Worm (Caenorhabditis elegans) whole organism, young adult: ENCODE measurements around the gene F21C10.7.

Experiments
- B0019.2 ChIP-seq: fragments of 200-800 bp; sonication (Bioruptor generic); conservative IDR thresholded peaks from 2 replicates; pipeline ENCODE4 v1.3.6; 2022; ENCODE audit warnings: missing genetic modification reagents, missing genetic modification characterization, missing compliant biosample characterization
- B0261.1 ChIP-seq: sonication (generic microtip); optimal IDR thresholded peaks from 2 replicates; lab custom pipeline; 2016; ENCODE audit warnings: mild to moderate bottlenecking, missing genetic modification characterization, moderate library complexity, missing compliant biosample characterization
- B0336.3 ChIP-seq: fragments of 200-800 bp; sonication (Bioruptor generic); IDR thresholded peaks from 2 replicates; pipeline ENCODE4 v1.3.6; 2022; ENCODE audit warnings: missing genetic modification characterization, missing compliant biosample characterization
- C17E4.6 ChIP-seq: fragments of 200-800 bp; sonication (Bioruptor generic); IDR thresholded peaks from 2 replicates; pipeline ENCODE4 v1.3.6; 2022; ENCODE audit warnings: missing genetic modification reagents, missing genetic modification characterization, missing compliant biosample characterization
- F22D6.2 ChIP-seq: sonication (generic microtip); optimal IDR thresholded peaks from 2 replicates; lab custom pipeline; 2016; ENCODE audit warnings: mild to moderate bottlenecking, missing genetic modification characterization, missing compliant biosample characterization
- F33H1.4 ChIP-seq: fragments of 200-800 bp; sonication (Bioruptor generic); IDR thresholded peaks from 2 replicates; pipeline ENCODE4 v1.3.6; 2022; ENCODE audit warnings: missing genetic modification reagents, missing genetic modification characterization, missing compliant biosample characterization
- F39B2.1 ChIP-seq: fragments of 200-800 bp; sonication (Bioruptor generic); IDR thresholded peaks from 2 replicates; pipeline ENCODE4 v1.3.6; 2022; ENCODE audit warnings: missing genetic modification reagents, missing genetic modification characterization, missing compliant biosample characterization
- F52B5.7 ChIP-seq: sonication (generic microtip); optimal IDR thresholded peaks from 2 replicates; lab custom pipeline; 2016; ENCODE audit warnings: mild to moderate bottlenecking, missing genetic modification characterization, missing compliant biosample characterization
- F55B11.4 ChIP-seq: sonication (generic microtip); optimal IDR thresholded peaks from 2 replicates; lab custom pipeline; 2016; ENCODE audit warnings: missing compliant biosample characterization, missing genetic modification characterization, borderline replicate concordance; ENCODE audit not compliant: insufficient read depth
- Y67H2A.10 ChIP-seq: fragments of 200-800 bp; sonication (Bioruptor generic); conservative IDR thresholded peaks from 2 replicates; pipeline ENCODE4 v1.3.6; 2022; ENCODE audit warnings: missing genetic modification reagents, missing genetic modification characterization, missing compliant biosample characterization
- Y95B8A.8 ChIP-seq: fragments of 200-800 bp; sonication (Bioruptor generic); IDR thresholded peaks from 2 replicates; pipeline ENCODE4 v1.3.6; 2022; ENCODE audit warnings: missing genetic modification reagents, missing genetic modification characterization, missing compliant biosample characterization
- ZK185.1 ChIP-seq: sonication (generic microtip); optimal IDR thresholded peaks from 2 replicates; lab custom pipeline; 2016; ENCODE audit warnings: mild to moderate bottlenecking, missing genetic modification characterization, missing compliant biosample characterization; ENCODE audit not compliant: poor library complexity, severe bottlenecking
- ama-1 ChIP-seq, 3 experiments: fragments of 150-350 bp in 1 of 3; sonication (generic microtip) in 2 of 3; optimal IDR thresholded peaks; 2 replicates each; lab custom pipeline; 2014 to 2018; ENCODE audit warnings: missing biosample characterization in 2 of 3, missing genetic modification characterization in 2 of 3, missing genetic modification reagents in 2 of 3
- aptf-2 ChIP-seq: fragments of 200-800 bp; sonication (Bioruptor generic); conservative IDR thresholded peaks from 2 replicates; pipeline ENCODE4 v1.3.6; 2022; ENCODE audit warnings: missing genetic modification reagents, missing genetic modification characterization, missing compliant biosample characterization
- atf-7 ChIP-seq: sonication (generic microtip); optimal IDR thresholded peaks from 2 replicates; lab custom pipeline; 2017; ENCODE audit warnings: mild to moderate bottlenecking, missing genetic modification characterization, missing compliant biosample characterization
- attf-3 ChIP-seq: fragments of 200-800 bp; sonication (Bioruptor generic); conservative IDR thresholded peaks from 2 replicates; pipeline ENCODE4 v1.3.6; 2022; ENCODE audit warnings: missing genetic modification reagents, missing genetic modification characterization, missing compliant biosample characterization
- attf-6 ChIP-seq: fragments of 200-800 bp; sonication (Bioruptor generic); IDR thresholded peaks from 2 replicates; pipeline ENCODE4 v1.3.6; 2022; ENCODE audit warnings: missing genetic modification reagents, missing genetic modification characterization, missing compliant biosample characterization
- bed-1 ChIP-seq: fragments of 200-800 bp; sonication (Bioruptor generic); IDR thresholded peaks from 2 replicates; pipeline ENCODE4 v1.3.6; 2022; ENCODE audit warnings: missing genetic modification reagents, missing genetic modification characterization, missing compliant biosample characterization
- ceh-100 ChIP-seq: fragments of 200-800 bp; sonication (Bioruptor generic); IDR thresholded peaks from 2 replicates; pipeline ENCODE4 v1.3.6; 2022; ENCODE audit warnings: missing genetic modification reagents, missing genetic modification characterization, missing compliant biosample characterization
- ceh-27 ChIP-seq: fragments of 200-800 bp; sonication (Bioruptor generic); optimal IDR thresholded peaks from 2 replicates; lab custom pipeline; 2018; ENCODE audit warnings: mild to moderate bottlenecking, missing genetic modification characterization, moderate library complexity, missing compliant biosample characterization
- dpl-1 ChIP-seq: fragments of 150-350 bp; optimal IDR thresholded peaks from 2 replicates; lab custom pipeline; 2014; ENCODE audit warnings: missing biosample characterization, missing genetic modification reagents, missing genetic modification characterization
- egl-44 ChIP-seq: fragments of 200-800 bp; sonication (Bioruptor generic); IDR thresholded peaks from 2 replicates; pipeline ENCODE4 v1.3.6; 2022; ENCODE audit warnings: missing genetic modification reagents, missing genetic modification characterization, missing compliant biosample characterization
- egrh-3 ChIP-seq: fragments of 200-800 bp; sonication (Bioruptor generic); IDR thresholded peaks from 2 replicates; pipeline ENCODE4 v1.3.6; 2022; ENCODE audit warnings: missing genetic modification reagents, missing genetic modification characterization, missing compliant biosample characterization
- fkh-3 ChIP-seq: sonication (generic microtip); optimal IDR thresholded peaks from 2 replicates; lab custom pipeline; 2016; ENCODE audit warnings: mild to moderate bottlenecking, missing genetic modification characterization, missing compliant biosample characterization
- gei-17 ChIP-seq: fragments of 200-800 bp; sonication (Bioruptor generic); optimal IDR thresholded peaks from 2 replicates; lab custom pipeline; 2018; ENCODE audit warnings: mild to moderate bottlenecking, missing genetic modification characterization, missing compliant biosample characterization
- him-1 ChIP-seq: sonication (generic microtip); optimal IDR thresholded peaks from 2 replicates; lab custom pipeline; 2016; ENCODE audit warnings: missing genotype, missing genetic modification reagents, missing genetic modification characterization, missing compliant biosample characterization
- hsf-1 ChIP-seq: fragments of 200-800 bp; sonication (Bioruptor generic); IDR thresholded peaks from 2 replicates; pipeline ENCODE4 v1.3.6; 2022; ENCODE audit warnings: missing genetic modification reagents, missing genetic modification characterization, missing compliant biosample characterization
- let-526 ChIP-seq: fragments of 200-800 bp; sonication (Bioruptor generic); IDR thresholded peaks from 2 replicates; pipeline ENCODE4 v1.3.6; 2022; ENCODE audit warnings: missing genetic modification reagents, missing genetic modification characterization, missing compliant biosample characterization
- madf-10 ChIP-seq: sonication (generic microtip); optimal IDR thresholded peaks from 2 replicates; lab custom pipeline; 2016; ENCODE audit warnings: mild to moderate bottlenecking, missing genetic modification characterization, missing compliant biosample characterization
- mel-28 ChIP-seq: sonication (generic microtip); optimal IDR thresholded peaks from 2 replicates; lab custom pipeline; 2016; ENCODE audit warnings: borderline replicate concordance, mild to moderate bottlenecking, missing genetic modification characterization, missing compliant biosample characterization
- nhr-120 ChIP-seq: fragments of 200-800 bp; sonication (Bioruptor generic); IDR thresholded peaks from 2 replicates; pipeline ENCODE4 v1.3.6; 2022; ENCODE audit warnings: missing genetic modification characterization, missing compliant biosample characterization
- nhr-179 ChIP-seq: sonication (generic microtip); optimal IDR thresholded peaks from 2 replicates; lab custom pipeline; 2016; ENCODE audit warnings: mild to moderate bottlenecking, missing genetic modification characterization, missing compliant biosample characterization
- nhr-90 ChIP-seq: sonication (generic microtip); optimal IDR thresholded peaks from 2 replicates; lab custom pipeline; 2016; ENCODE audit warnings: missing genotype, mild to moderate bottlenecking, missing genetic modification characterization, missing compliant biosample characterization
- pha-4 ChIP-seq: fragments of 150-350 bp; sonication (generic microtip); optimal IDR thresholded peaks from 2 replicates; lab custom pipeline; 2014; ENCODE audit warnings: missing biosample characterization, missing genetic modification reagents, missing genetic modification characterization
- rec-8 ChIP-seq, 2 experiments: sonication (generic microtip); optimal IDR thresholded peaks; 2 replicates each; lab custom pipeline; 2016; ENCODE audit warnings: mild to moderate bottlenecking in 2 of 2, missing genetic modification characterization in 2 of 2, missing genetic modification reagents in 2 of 2, missing genotype in 2 of 2, missing biosample characterization in 1 of 2, missing compliant biosample characterization in 1 of 2, moderate library complexity in 1 of 2
- sea-2 ChIP-seq: fragments of 200-800 bp; sonication (Bioruptor generic); IDR thresholded peaks from 2 replicates; pipeline ENCODE4 v1.3.6; 2022; ENCODE audit warnings: missing genetic modification characterization, missing compliant biosample characterization
- unc-62 ChIP-seq: fragments of 150-350 bp; optimal IDR thresholded peaks from 2 replicates; lab custom pipeline; 2014; ENCODE audit warnings: missing biosample characterization, missing genetic modification reagents, missing genetic modification characterization
- ztf-18 ChIP-seq: sonication (generic microtip); optimal IDR thresholded peaks from 2 replicates; lab custom pipeline; 2016; ENCODE audit warnings: missing genotype, mild to moderate bottlenecking, missing genetic modification characterization, missing compliant biosample characterization
- ztf-22 ChIP-seq: fragments of 200-800 bp; sonication (Bioruptor generic); optimal IDR thresholded peaks from 2 replicates; lab custom pipeline; 2018; ENCODE audit warnings: mild to moderate bottlenecking, missing genetic modification characterization, moderate library complexity, missing compliant biosample characterization
- ztf-25 ChIP-seq: fragments of 200-800 bp; sonication (Bioruptor generic); IDR thresholded peaks from 2 replicates; pipeline ENCODE4 v1.3.6; 2022; ENCODE audit warnings: missing genetic modification reagents, missing genetic modification characterization, missing compliant biosample characterization

Gene F21C10.7

DNA sequence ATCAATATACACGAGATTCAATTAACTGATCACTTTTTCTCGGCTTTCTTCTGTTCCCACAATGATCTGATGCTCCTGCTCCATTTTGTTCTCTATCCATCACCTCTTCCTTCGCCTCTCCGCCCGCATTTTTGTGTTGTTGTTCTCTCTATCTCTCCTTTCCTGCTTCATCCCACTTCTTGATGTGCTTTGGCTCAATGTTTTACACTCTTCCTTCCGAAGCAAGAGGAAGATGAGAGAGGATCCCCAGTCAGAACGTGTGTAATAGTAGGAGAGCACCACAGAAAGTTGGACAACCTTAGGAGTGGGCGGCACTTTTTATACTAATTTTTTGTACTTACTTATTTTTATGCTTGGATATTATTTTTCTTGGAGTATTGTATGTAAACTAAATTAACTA lies 610 bp upstream of the F21C10.7 start:
- TF ChIP-seq him-1, result no peak
- no peak for TF ChIP-seq F33H1.4 (GFP tag; lab: Robert Waterston, UW)
- no peak for TF ChIP-seq ZK185.1 (tag; lab: Kevin White, UChicago)
- TF ChIP-seq, all 124 proteins: peak for 0

DNA sequence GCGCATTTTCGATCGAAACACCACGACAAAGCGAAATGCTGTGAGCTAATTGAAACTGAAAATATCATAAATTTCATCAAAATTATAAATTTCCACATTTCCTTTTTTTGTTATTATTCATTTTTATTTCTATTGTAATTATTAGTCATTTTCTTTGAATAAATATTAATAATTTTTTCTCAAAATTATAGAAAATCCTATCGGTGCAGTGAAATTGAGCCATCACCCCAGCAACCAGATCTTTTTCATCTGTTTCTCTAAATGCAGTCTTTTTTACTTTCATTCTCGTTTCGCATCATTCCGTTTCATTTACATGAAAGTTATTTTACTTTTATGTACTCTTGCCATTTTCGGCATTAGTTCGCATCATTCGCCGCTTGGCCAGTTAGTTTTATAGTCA lies 9.4 kb downstream of the F21C10.7 start, which contains the start of gene F21C10.13:
Gene F21C10.13, plus strand, starts transcription at position 301 of the 400 bp plus-strand sequence.
- no peak for TF ChIP-seq Y95B8A.8
- no peak for TF ChIP-seq ztf-25
- TF ChIP-seq egrh-3, result no peak
- no peak for TF ChIP-seq F22D6.2
- TF ChIP-seq egl-44 (GFP tag; lab: Robert Waterston, UW), result no peak
- no peak for TF ChIP-seq dpl-1
- TF ChIP-seq atf-7 (tag; lab: Kevin White, UChicago), result no peak
- TF ChIP-seq attf-6, result no peak
- no peak for TF ChIP-seq F55B11.4
- no peak for TF ChIP-seq C17E4.6
- TF ChIP-seq attf-3 (GFP tag; lab: Robert Waterston, UW), result no peak
- no peak for TF ChIP-seq unc-62 (GFP tag; lab: Kevin White, UChicago)
- TF ChIP-seq ceh-27, result no peak
- no peak for TF ChIP-seq ceh-100 (GFP tag; lab: Robert Waterston, UW)
- no peak for TF ChIP-seq F39B2.1 (GFP tag; lab: Robert Waterston, UW)
- TF ChIP-seq mel-28, result no peak
- no peak for TF ChIP-seq fkh-3 (tag; lab: Kevin White, UChicago)
- TF ChIP-seq nhr-90 (tag; lab: Kevin White, UChicago), result no peak
- no peak for TF ChIP-seq hsf-1 (GFP tag; lab: Robert Waterston, UW)
- no peak for TF ChIP-seq ama-1 (optimal IDR thresholded peaks at IDR 0.05; lab: Kevin White, UChicago)
- TF ChIP-seq ama-1 (GFP tag; optimal IDR thresholded peaks at IDR 0.05; lab: Kevin White, UChicago), result no peak

DNA sequence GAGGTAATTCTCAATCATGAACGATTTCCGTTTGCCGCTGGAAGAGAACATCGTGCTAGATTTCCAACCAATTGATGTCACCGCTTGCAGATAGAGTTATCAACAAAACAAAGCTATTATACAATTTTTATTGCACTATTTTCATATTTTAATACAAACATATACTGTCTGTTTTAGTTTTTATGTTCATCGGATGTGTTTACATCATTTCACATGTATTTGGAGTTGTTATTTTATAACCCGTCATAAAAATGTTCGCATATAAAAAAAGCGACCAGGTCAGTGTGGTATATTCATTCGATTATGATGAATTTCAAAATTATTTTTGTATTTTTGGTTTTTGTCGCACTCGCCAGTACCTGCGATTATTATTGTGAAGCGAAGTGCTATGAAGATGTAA lies 10.6 kb downstream of the F21C10.7 start, which contains the start of gene F21C10.11:
Gene F21C10.11, plus strand, starts transcription at position 301 of the 400 bp plus-strand sequence.
- TF ChIP-seq pha-4 (tag; lab: Kevin White, UChicago), result no peak
- no peak for TF ChIP-seq unc-62 (GFP tag; lab: Kevin White, UChicago)
- TF ChIP-seq C17E4.6, result no peak
- no peak for TF ChIP-seq madf-10 (tag; lab: Kevin White, UChicago)
- TF ChIP-seq F55B11.4, result no peak
- TF ChIP-seq ztf-22 (GFP tag; lab: Kevin White, UChicago), result no peak
- TF ChIP-seq atf-7 (tag; lab: Kevin White, UChicago), result no peak
- no peak for TF ChIP-seq sea-2
- no peak for TF ChIP-seq ztf-25
- TF ChIP-seq bed-1 (GFP tag; lab: Robert Waterston, UW), result no peak
- TF ChIP-seq B0019.2 (GFP tag; lab: Robert Waterston, UW), result no peak
- no peak for TF ChIP-seq B0261.1
- TF ChIP-seq F52B5.7 (tag; lab: Kevin White, UChicago), result no peak
- TF ChIP-seq aptf-2, result no peak
- no peak for TF ChIP-seq Y67H2A.10 (GFP tag; lab: Robert Waterston, UW)

DNA sequence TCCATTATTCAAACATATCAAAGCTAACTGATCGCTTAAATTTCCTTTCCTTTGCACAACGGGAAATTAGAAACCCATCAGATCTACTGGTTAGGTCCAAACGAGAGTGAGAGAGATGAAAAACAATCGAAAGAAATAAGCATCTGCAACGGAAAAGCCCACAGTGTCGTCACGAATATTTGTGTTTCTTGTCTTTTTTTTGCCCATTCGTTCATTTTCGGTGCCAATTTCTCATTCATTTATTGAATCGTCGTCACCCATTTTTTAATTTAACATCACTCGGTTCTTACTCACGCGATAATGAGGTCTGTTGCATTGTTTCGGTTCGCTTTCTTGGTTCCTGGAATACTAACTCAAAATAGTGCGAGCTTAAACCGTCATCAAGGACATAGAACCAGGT lies 11.6 kb downstream of the F21C10.7 start, which contains the start of gene F21C10.6:
Gene F21C10.6, plus strand, starts transcription at position 301 of the 400 bp plus-strand sequence.
- no peak for TF ChIP-seq gei-17 (GFP tag; lab: Kevin White, UChicago)
- TF ChIP-seq nhr-179 (tag; lab: Kevin White, UChicago), result no peak
- TF ChIP-seq nhr-120, result no peak
- no peak for TF ChIP-seq ztf-18 (tag; lab: Kevin White, UChicago)
- TF ChIP-seq Y67H2A.10 (GFP tag; lab: Robert Waterston, UW), result no peak
- TF ChIP-seq let-526 (GFP tag; lab: Robert Waterston, UW), result no peak
- no peak for TF ChIP-seq B0336.3 (GFP tag; lab: Robert Waterston, UW)
- TF ChIP-seq rec-8 (tag; optimal IDR thresholded peaks at IDR 0.05; lab: Kevin White, UChicago), result no peak
